Worm (Caenorhabditis elegans) whole organism, late embryonic: ENCODE measurements around the gene F53F4.16.

ENCODE experiments used
- C08G9.2 ChIP-seq: sonication (generic microtip); optimal IDR thresholded peaks from 2 replicates; lab custom pipeline; 2016; ENCODE audit warnings: mild to moderate bottlenecking, missing genetic modification characterization, moderate library complexity, missing compliant biosample characterization
- C38D4.7 ChIP-seq: fragments of 200-800 bp; sonication (Bioruptor generic); optimal IDR thresholded peaks from 2 replicates; lab custom pipeline; 2018; ENCODE audit warnings: mild to moderate bottlenecking, missing genetic modification characterization, moderate library complexity, missing compliant biosample characterization
- K02D7.2 ChIP-seq: sonication (generic microtip); optimal IDR thresholded peaks from 2 replicates; lab custom pipeline; 2017; ENCODE audit warnings: mild to moderate bottlenecking, missing genetic modification characterization, missing compliant biosample characterization
- K09A11.1 ChIP-seq: sonication (generic microtip); optimal IDR thresholded peaks from 2 replicates; lab custom pipeline; 2017; ENCODE audit warnings: antibody characterized with exemption, mild to moderate bottlenecking, missing genetic modification characterization, missing compliant biosample characterization; ENCODE audit not compliant: insufficient read depth
- ahr-1 ChIP-seq: sonication (generic microtip); optimal IDR thresholded peaks from 2 replicates; lab custom pipeline; 2016; ENCODE audit warnings: missing genetic modification characterization, missing compliant biosample characterization
- ama-1 ChIP-seq: fragments of 150-350 bp; optimal IDR thresholded peaks from 2 replicates; lab custom pipeline; 2014
- ceh-18 ChIP-seq: sonication (generic microtip); optimal IDR thresholded peaks from 2 replicates; lab custom pipeline; 2016; ENCODE audit warnings: missing genetic modification characterization, missing compliant biosample characterization
- ceh-19 ChIP-seq: fragments of 200-800 bp; sonication (Bioruptor generic); optimal IDR thresholded peaks from 2 replicates; lab custom pipeline; 2018; ENCODE audit warnings: mild to moderate bottlenecking, missing genetic modification characterization, missing compliant biosample characterization
- ceh-2 ChIP-seq: sonication (generic microtip); optimal IDR thresholded peaks from 2 replicates; lab custom pipeline; 2016; ENCODE audit warnings: missing genotype, missing genetic modification characterization, missing compliant biosample characterization
- ceh-22 ChIP-seq: sonication (generic microtip); optimal IDR thresholded peaks from 2 replicates; lab custom pipeline; 2017; ENCODE audit warnings: missing biosample characterization, missing genetic modification characterization
- ceh-31 ChIP-seq: sonication (generic microtip); optimal IDR thresholded peaks from 2 replicates; lab custom pipeline; 2016; ENCODE audit warnings: missing genetic modification characterization, missing compliant biosample characterization
- ceh-48 ChIP-seq: sonication (generic microtip); optimal IDR thresholded peaks from 2 replicates; lab custom pipeline; 2016; ENCODE audit warnings: missing genetic modification characterization, inconsistent platforms, missing compliant biosample characterization
- ceh-9 ChIP-seq: sonication (generic microtip); optimal IDR thresholded peaks from 2 replicates; lab custom pipeline; 2016; ENCODE audit warnings: mild to moderate bottlenecking, missing genetic modification characterization, inconsistent platforms, missing compliant biosample characterization
- dmd-4 ChIP-seq: sonication (generic microtip); optimal IDR thresholded peaks from 2 replicates; lab custom pipeline; 2016; ENCODE audit warnings: borderline replicate concordance, missing genetic modification characterization, missing compliant biosample characterization
- dve-1 ChIP-seq: sonication (generic microtip); optimal IDR thresholded peaks from 2 replicates; lab custom pipeline; 2017; ENCODE audit warnings: antibody characterized with exemption, mild to moderate bottlenecking, missing genetic modification characterization, missing compliant biosample characterization
- elt-2 ChIP-seq: sonication (generic microtip); optimal IDR thresholded peaks from 2 replicates; lab custom pipeline; 2016; ENCODE audit warnings: missing genetic modification reagents, missing genetic modification characterization, missing compliant biosample characterization
- elt-4 ChIP-seq: sonication (generic microtip); optimal IDR thresholded peaks from 2 replicates; lab custom pipeline; 2016; ENCODE audit warnings: missing genetic modification characterization, missing compliant biosample characterization
- ets-4 ChIP-seq: sonication (generic microtip); optimal IDR thresholded peaks from 2 replicates; lab custom pipeline; 2016; ENCODE audit warnings: missing genetic modification characterization, missing compliant biosample characterization
- fax-1 ChIP-seq: sonication (generic microtip); optimal IDR thresholded peaks from 2 replicates; lab custom pipeline; 2016; ENCODE audit warnings: missing genotype, missing genetic modification characterization, missing compliant biosample characterization
- fkh-6 ChIP-seq: sonication (generic microtip); optimal IDR thresholded peaks from 2 replicates; lab custom pipeline; 2016; ENCODE audit warnings: missing genetic modification characterization, missing compliant biosample characterization
- hlh-8 ChIP-seq: sonication (generic microtip); optimal IDR thresholded peaks from 2 replicates; lab custom pipeline; 2016; ENCODE audit warnings: missing genotype, missing genetic modification characterization, missing compliant biosample characterization
- nhr-11 ChIP-seq: fragments of 150-350 bp; optimal IDR thresholded peaks from 2 replicates; lab custom pipeline; 2014; ENCODE audit warnings: missing biosample characterization, missing genetic modification characterization
- nhr-232 ChIP-seq: sonication (generic microtip); optimal IDR thresholded peaks from 2 replicates; lab custom pipeline; 2016; ENCODE audit warnings: missing genetic modification characterization, missing compliant biosample characterization
- odd-2 ChIP-seq: sonication (generic microtip); optimal IDR thresholded peaks from 2 replicates; lab custom pipeline; 2017; ENCODE audit warnings: antibody characterized with exemption, mild to moderate bottlenecking, missing genetic modification characterization, missing compliant biosample characterization
- pag-3 ChIP-seq: sonication (generic microtip); optimal IDR thresholded peaks from 2 replicates; lab custom pipeline; 2016; ENCODE audit warnings: missing compliant biosample characterization, missing genetic modification characterization, borderline replicate concordance
- pat-9 ChIP-seq: fragments of 200-800 bp; sonication (Bioruptor generic); optimal IDR thresholded peaks from 2 replicates; lab custom pipeline; 2018; ENCODE audit warnings: mild to moderate bottlenecking, missing genetic modification characterization, moderate library complexity, missing compliant biosample characterization
- pax-1 ChIP-seq: fragments of 150-350 bp; optimal IDR thresholded peaks from 2 replicates; lab custom pipeline; 2014; ENCODE audit warnings: missing biosample characterization, missing genetic modification characterization
- pha-4 ChIP-seq: fragments of 150-350 bp; optimal IDR thresholded peaks from 2 replicates; lab custom pipeline; 2018; ENCODE audit warnings: missing biosample characterization, missing genetic modification reagents, missing genetic modification characterization
- pqm-1 ChIP-seq: sonication (generic microtip); optimal IDR thresholded peaks from 2 replicates; lab custom pipeline; 2016; ENCODE audit warnings: missing genetic modification characterization, missing compliant biosample characterization
- pros-1 ChIP-seq: fragments of 150-350 bp; optimal IDR thresholded peaks from 2 replicates; lab custom pipeline; 2014; ENCODE audit warnings: missing biosample characterization, missing genetic modification reagents, missing genetic modification characterization
- sox-4 ChIP-seq: sonication (generic microtip); optimal IDR thresholded peaks from 2 replicates; lab custom pipeline; 2017; ENCODE audit warnings: mild to moderate bottlenecking, missing genetic modification characterization, inconsistent platforms, missing compliant biosample characterization
- syd-9 ChIP-seq: sonication (generic microtip); optimal IDR thresholded peaks from 2 replicates; lab custom pipeline; 2016; ENCODE audit warnings: mild to moderate bottlenecking, missing genetic modification characterization, moderate library complexity, missing compliant biosample characterization
- unc-55 ChIP-seq: sonication (generic microtip); optimal IDR thresholded peaks from 2 replicates; lab custom pipeline; 2017; ENCODE audit warnings: missing biosample characterization, missing genetic modification reagents, missing genetic modification characterization
- unc-86 ChIP-seq: sonication (generic microtip); optimal IDR thresholded peaks from 2 replicates; lab custom pipeline; 2016; ENCODE audit warnings: missing genetic modification characterization, missing compliant biosample characterization
- zip-5 ChIP-seq: sonication (generic microtip); optimal IDR thresholded peaks from 2 replicates; lab custom pipeline; 2016; ENCODE audit warnings: missing genetic modification characterization, missing compliant biosample characterization
- ztf-16 ChIP-seq: sonication (generic microtip); optimal IDR thresholded peaks from 2 replicates; lab custom pipeline; 2017; ENCODE audit warnings: missing genetic modification characterization, missing compliant biosample characterization

The F53F4.16 gene

DNA sequence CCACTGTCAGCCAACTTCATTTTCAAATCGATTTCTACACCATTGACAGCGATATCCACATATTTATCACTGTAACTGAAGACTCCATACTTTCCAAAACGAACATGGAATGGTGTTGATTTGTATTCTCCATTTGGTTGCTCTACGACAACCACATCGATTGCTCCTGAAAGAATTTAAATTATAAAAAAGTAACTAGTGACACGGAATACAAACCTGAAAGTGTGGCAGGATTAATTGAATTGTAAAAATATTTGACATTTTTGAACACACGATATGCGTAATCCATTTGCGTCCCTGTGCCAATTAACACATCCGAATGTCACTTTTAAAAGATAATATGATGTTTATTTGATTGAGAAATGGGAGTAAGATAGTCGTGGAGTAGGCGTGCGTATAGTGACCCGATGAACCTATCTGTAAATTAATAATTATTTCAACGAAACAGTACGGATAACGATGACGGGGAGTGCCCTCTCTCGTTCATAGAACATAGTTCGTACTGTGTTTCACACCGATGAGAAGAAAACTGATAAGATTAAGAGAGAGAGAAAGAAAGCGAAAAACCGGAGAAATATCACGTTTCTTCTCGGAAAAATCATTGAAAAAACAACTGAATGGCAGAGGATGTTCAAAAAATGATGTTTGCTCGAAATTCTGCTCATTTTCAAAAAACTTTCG lies 32.2 kb upstream of the F53F4.16 start, which contains the start of gene lpin-1:
Gene lpin-1 (minus strand): TSS at position 417 of the 681 bp plus-strand sequence.
- TF ChIP-seq C38D4.7 (GFP tag; lab: Kevin White, UChicago) (no peak), fkh-6 (tag; lab: Kevin White, UChicago) (no peak), syd-9 (tag; lab: Kevin White, UChicago) (no peak), sox-4 (tag; lab: Kevin White, UChicago) (no peak), ets-4 (tag; lab: Kevin White, UChicago) (no peak), ahr-1 (tag; lab: Kevin White, UChicago) (no peak), odd-2 (no peak), pros-1 (tag; lab: Kevin White, UChicago) (no peak), hlh-8 (tag; lab: Kevin White, UChicago) (no peak), pax-1 (tag; lab: Kevin White, UChicago) (no peak), zip-5 (no peak)

DNA sequence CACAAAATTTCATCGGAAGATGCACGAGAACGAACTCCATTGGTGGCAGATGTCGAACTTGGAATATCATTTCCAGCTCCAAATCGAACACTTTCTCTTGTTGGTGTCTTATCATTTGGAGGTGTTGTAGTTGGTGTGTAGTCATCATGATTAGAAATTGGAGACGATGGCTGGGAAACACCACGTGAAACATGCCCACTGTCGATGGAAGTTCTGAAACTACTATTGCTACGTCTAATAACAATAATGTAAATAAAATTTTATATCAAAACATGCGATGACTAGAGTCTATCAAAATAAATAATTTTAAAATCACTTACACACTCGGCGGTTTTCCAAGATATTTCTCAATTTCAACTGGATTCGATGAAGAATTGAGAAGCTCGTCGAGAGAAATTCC lies 30.7 kb upstream of the F53F4.16 start:
- no peak for TF ChIP-seq elt-4 (tag; lab: Kevin White, UChicago)
- TF ChIP-seq, all 69 proteins: peak for 0

DNA sequence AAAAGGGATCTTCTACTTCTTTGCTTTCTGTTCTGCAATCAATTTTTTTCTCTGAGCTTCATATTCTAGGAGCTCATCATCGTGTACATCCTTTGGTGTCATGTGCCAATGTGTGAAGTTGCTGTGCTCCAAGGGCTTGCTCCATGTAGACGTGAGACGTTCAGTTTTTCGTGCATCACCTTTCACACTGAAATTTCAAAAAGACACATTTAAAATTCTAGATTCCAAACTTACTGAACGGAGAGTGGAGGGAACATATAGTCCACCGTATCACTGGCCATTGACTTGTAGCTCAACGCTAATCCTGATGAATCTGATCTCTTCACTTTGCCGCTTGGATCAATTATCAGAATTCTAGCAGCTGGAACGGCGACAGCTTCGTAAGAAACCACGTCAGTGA lies 29.2 kb upstream of the F53F4.16 start:
- TF ChIP-seq unc-55 (no peak), pag-3 (tag; lab: Kevin White, UChicago) (no peak), pqm-1 (tag; lab: Kevin White, UChicago) (no peak), ceh-9 (tag; lab: Kevin White, UChicago) (no peak), dmd-4 (tag; lab: Kevin White, UChicago) (no peak), ceh-22 (no peak), ztf-16 (tag; lab: Kevin White, UChicago) (no peak), unc-86 (no peak), ceh-31 (tag; lab: Kevin White, UChicago) (no peak), ceh-2 (tag; lab: Kevin White, UChicago) (no peak), pha-4 (no peak), K09A11.1 (tag; lab: Kevin White, UChicago) (no peak), K02D7.2 (tag; lab: Kevin White, UChicago) (no peak), hlh-8 (tag; lab: Kevin White, UChicago) (no peak), fax-1 (tag; lab: Kevin White, UChicago) (no peak), ceh-19 (GFP tag; lab: Kevin White, UChicago) (no peak), fkh-6 (tag; lab: Kevin White, UChicago) (no peak)
- TF ChIP-seq, all 69 proteins: peak for 0

DNA sequence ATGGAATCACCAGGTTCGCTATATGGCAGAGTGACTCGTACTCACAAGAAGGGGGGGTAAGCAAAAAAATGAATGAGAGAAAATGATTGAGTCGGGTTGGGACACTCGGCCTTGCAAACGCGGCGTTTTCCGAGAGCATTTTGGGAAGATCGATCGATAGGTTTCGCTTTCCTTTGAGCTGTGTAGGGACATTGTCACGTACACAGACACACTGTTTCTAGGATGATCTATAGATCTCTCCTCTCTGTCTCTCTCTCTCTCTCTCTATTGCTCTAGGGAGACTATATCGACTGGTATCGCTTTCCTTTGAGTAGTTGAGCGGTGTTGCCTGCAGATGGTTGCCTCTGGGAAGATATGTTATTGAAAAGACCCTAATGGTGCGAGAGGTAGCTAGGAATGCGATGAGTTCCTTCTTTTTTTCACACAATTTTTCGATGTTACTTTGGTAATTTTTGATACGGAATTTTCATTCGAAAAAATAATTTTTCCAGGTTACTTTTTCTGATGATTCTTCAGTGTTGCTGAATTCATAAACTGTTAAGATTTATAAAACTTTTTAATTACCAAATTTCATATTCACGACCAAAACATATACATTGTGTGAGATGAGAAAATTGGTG lies 28.2 kb upstream of the F53F4.16 start, which contains the start of gene H37A05.4:
Gene H37A05.4 (minus strand): TSS at position 51 of the 620 bp plus-strand sequence.
- TF ChIP-seq elt-2 (tag; lab: Kevin White, UChicago) (no peak), hlh-8 (tag; lab: Kevin White, UChicago) (no peak), nhr-232 (no peak), ceh-48 (no peak), ama-1 (no peak), ceh-18 (tag; lab: Kevin White, UChicago) (no peak), unc-55 (no peak), nhr-11 (tag; lab: Kevin White, UChicago) (no peak), sox-4 (tag; lab: Kevin White, UChicago) (no peak), C08G9.2 (tag; lab: Kevin White, UChicago) (no peak), pat-9 (no peak), dve-1 (tag; lab: Kevin White, UChicago) (no peak)
